Worm (Caenorhabditis elegans): ENCODE data around the gene gars-1.

DNA sequence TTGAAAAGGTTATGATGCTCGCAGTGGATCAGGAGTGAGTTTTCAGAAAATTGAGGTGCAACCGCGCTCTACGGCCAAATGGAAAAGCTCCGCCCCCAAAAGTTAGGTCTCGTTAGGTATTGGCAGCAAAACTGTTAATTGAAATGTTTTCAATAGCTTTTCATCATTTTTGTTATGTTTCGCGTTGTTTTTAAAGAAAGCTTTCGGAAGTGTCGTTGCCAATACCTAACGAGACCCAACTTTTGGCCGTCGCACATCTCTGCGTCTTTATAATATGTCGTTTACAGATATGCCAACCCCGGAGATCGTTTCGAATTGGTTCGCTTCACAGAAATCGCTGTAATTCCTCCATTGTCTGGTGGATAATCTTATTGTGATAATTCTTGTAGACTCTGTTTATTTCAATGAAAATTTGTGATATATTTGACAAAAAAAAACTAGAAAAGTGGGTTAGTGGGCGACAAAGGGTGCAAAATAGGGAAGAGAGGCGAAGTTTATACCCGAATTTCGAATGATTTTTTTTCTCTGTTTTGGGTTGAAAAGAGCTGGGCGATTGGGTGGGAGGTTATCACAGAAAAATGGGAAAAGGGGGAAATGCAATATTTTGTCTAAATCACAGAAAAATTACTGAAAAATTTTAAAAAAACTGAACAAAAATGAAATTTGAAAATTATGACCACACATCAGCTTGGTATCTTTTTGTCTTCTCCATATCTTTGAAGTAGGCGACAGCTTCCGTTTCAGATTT is 33.0 kb upstream of the gars-1 start:
- TF ChIP-seq nhr-6 (tag; optimal IDR thresholded peaks at IDR 0.05), result no peak
- TF ChIP-seq crh-2 (tag; optimal IDR thresholded peaks at IDR 0.05), result peak; percentile 11
- no peak for TF ChIP-seq ztf-11 (tag; optimal IDR thresholded peaks at IDR 0.05)
- no peak for TF ChIP-seq ztf-1 (GFP tag; conservative IDR thresholded peaks at IDR 0.05)
- no peak for TF ChIP-seq nhr-25 (tag; optimal IDR thresholded peaks at IDR 0.05)
- no peak for TF ChIP-seq elt-3 (tag; optimal IDR thresholded peaks at IDR 0.05)
- TF ChIP-seq nhr-12 (tag; optimal IDR thresholded peaks at IDR 0.05), result no peak
- no peak for TF ChIP-seq skn-1 (tag; optimal IDR thresholded peaks at IDR 0.05)
- no peak for TF ChIP-seq dmd-4 (tag; optimal IDR thresholded peaks at IDR 0.05)
- peak; percentile 26 for TF ChIP-seq ama-1 (optimal IDR thresholded peaks at IDR 0.05)
- TF ChIP-seq nhr-11 (tag; optimal IDR thresholded peaks at IDR 0.05), result no peak
- no peak for TF ChIP-seq nhr-77 (tag; optimal IDR thresholded peaks at IDR 0.05)
- TF ChIP-seq egl-27 (tag; optimal IDR thresholded peaks at IDR 0.05), result no peak
- no peak for TF ChIP-seq lsy-2 (tag; optimal IDR thresholded peaks at IDR 0.05)

Data from whole organism, L2 larva.